Worm (Caenorhabditis elegans): ENCODE data around the gene M176.4.

- no peak for TF ChIP-seq pqm-1 (tag; optimal IDR thresholded peaks at IDR 0.05)
- no peak for TF ChIP-seq ets-4 (tag; optimal IDR thresholded peaks at IDR 0.05)
These were observed 45.8 kb upstream of the M176.4 start, which contains the start of gene C06C3.3 for ce11 chrII:9372393-9372792.
